Worm (Caenorhabditis elegans): ENCODE results near the gene F46H5.2.

The F46H5.2 gene

ce11 chrX:7265348-7265747, at the start of gene F46H5.2:
Gene F46H5.2 (plus strand): TSS chrX:7265648.
- TF ChIP-seq ceh-36 (tag; optimal IDR thresholded peaks at IDR 0.05) (no peak), sea-1 (GFP tag; conservative IDR thresholded peaks at IDR 0.05) (0 out of 2 replicates have a peak, but pooled peaks have one; percentile 1), aly-1 (tag; optimal IDR thresholded peaks at IDR 0.05) (no peak), hnd-1 (tag; optimal IDR thresholded peaks at IDR 0.05) (no peak), tbx-11 (GFP tag; IDR thresholded peaks at IDR 0.05) (no peak), F13C5.2 (tag; optimal IDR thresholded peaks at IDR 0.05) (no peak), hmbx-1 (tag; optimal IDR thresholded peaks at IDR 0.05) (no peak), tra-4 (tag; optimal IDR thresholded peaks at IDR 0.05) (no peak)

DNA sequence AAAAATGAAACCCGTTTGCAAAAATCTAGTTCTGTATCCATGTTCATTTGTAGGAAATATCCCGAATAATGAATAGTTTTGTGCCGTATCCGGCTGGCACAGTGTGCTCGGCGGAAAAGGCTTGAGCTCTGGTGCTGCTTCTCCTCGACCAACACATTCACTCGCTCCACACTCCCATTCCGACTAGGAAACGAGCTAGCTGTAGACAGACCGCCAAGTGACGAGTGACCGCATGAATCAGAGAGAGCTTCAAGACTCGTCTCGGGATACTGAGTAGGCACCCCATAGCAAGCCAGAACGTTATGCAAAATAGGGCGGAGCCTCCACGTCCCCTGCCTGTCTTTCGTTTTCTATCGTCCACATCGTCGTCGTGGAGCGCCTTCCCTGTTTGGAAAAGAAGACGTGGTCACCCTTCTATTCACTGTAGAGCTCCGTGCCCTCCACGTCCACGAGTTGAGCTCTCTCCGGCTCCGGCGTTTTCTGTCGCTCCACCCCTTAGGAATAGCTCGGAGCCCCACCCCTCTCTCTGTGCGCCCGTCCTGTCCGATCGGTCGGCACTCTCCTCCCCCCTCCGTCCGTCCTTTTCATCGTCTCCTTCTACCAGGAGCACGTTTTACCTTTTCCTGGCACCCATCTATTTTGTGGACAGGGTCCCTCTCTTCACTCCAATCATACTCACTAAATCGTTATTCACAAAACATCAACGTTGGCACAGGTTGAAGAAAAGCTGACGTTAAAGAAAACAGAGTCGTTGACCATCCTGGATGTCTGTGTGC, 47.6 kb upstream of the F46H5.2 start, which contains the start of gene syd-9:
syd-9 (plus strand) TSS at position 394 of the 776 bp plus-strand sequence.
- TF ChIP-seq tbx-11 (GFP tag; IDR thresholded peaks at IDR 0.05) (peak; percentile 21; the same call in 1 of the 2 replicates), sea-1 (GFP tag; conservative IDR thresholded peaks at IDR 0.05) (no peak), hmg-4 (GFP tag; optimal IDR thresholded peaks at IDR 0.05) (peak; percentile 27)

DNA sequence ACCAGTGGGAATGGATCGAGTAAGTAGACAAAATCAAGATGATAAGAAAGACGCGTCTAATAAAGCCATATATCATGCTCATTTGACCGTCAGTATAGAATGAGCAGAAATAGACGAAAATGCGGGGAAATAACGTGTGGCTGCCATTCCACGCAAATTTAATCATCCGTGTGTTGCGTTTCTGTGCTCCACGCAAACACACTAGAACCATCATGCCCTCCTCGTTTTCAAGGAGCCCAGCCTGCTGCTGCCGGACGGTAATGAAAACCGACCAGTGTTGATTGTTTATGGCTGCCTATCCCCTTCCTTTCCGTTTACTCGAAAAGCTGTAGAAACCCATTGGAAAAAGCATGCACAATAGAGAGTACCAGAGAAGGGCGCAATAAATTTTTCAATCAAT, 45.2 kb upstream of the F46H5.2 start:
- TF ChIP-seq F13C5.2 (tag; optimal IDR thresholded peaks at IDR 0.05) (no peak), hmbx-1 (tag; optimal IDR thresholded peaks at IDR 0.05) (no peak), hnd-1 (tag; optimal IDR thresholded peaks at IDR 0.05) (no peak), ceh-36 (tag; optimal IDR thresholded peaks at IDR 0.05) (no peak), aly-1 (tag; optimal IDR thresholded peaks at IDR 0.05) (no peak), ceh-13 (GFP tag; optimal IDR thresholded peaks at IDR 0.05) (no peak), B0310.2 (tag; optimal IDR thresholded peaks at IDR 0.05) (no peak), hmg-4 (GFP tag; optimal IDR thresholded peaks at IDR 0.05) (no peak), tbx-37 (GFP tag; conservative IDR thresholded peaks at IDR 0.05) (no peak), tbx-11 (GFP tag; IDR thresholded peaks at IDR 0.05) (no peak), flt-1 (GFP tag; IDR thresholded peaks at IDR 0.05) (no peak), scrt-1 (GFP tag; IDR thresholded peaks at IDR 0.05) (no peak), ets-7 (tag; optimal IDR thresholded peaks at IDR 0.05) (no peak), sea-1 (GFP tag; conservative IDR thresholded peaks at IDR 0.05) (no peak), tra-4 (tag; optimal IDR thresholded peaks at IDR 0.05) (no peak), ama-1 (optimal IDR thresholded peaks at IDR 0.05) (no peak), pes-1 (GFP tag; IDR thresholded peaks at IDR 0.05) (no peak)

- TF ChIP-seq hmg-4 (GFP tag; optimal IDR thresholded peaks at IDR 0.05): no peak
- TF ChIP-seq sea-1 (GFP tag; conservative IDR thresholded peaks at IDR 0.05): 0 out of 2 replicates have a peak, but pooled peaks have one; percentile 20
- TF ChIP-seq ceh-36 (tag; optimal IDR thresholded peaks at IDR 0.05): peak; percentile 34
Observed at ce11 chrX:7222383-7222782, 43.1 kb upstream of the F46H5.2 start.

- TF ChIP-seq tbx-37 (GFP tag; conservative IDR thresholded peaks at IDR 0.05): no peak
- no peak for TF ChIP-seq hmg-4 (GFP tag; optimal IDR thresholded peaks at IDR 0.05)
- TF ChIP-seq ceh-36 (tag; optimal IDR thresholded peaks at IDR 0.05): no peak
- peak; percentile 29; the same call in 1 of the 2 replicates for TF ChIP-seq pes-1 (GFP tag; IDR thresholded peaks at IDR 0.05)
- TF ChIP-seq F13C5.2 (tag; optimal IDR thresholded peaks at IDR 0.05): no peak
- no peak for TF ChIP-seq ama-1 (optimal IDR thresholded peaks at IDR 0.05)
- no peak for TF ChIP-seq sea-1 (GFP tag; conservative IDR thresholded peaks at IDR 0.05)
- no peak for TF ChIP-seq hmbx-1 (tag; optimal IDR thresholded peaks at IDR 0.05)
Observed at ce11 chrX:7224510-7224909, 40.9 kb upstream of the F46H5.2 start.

- TF ChIP-seq ets-7 (tag; optimal IDR thresholded peaks at IDR 0.05): no peak
- TF ChIP-seq F13C5.2 (tag; optimal IDR thresholded peaks at IDR 0.05): no peak
- no peak for TF ChIP-seq tbx-11 (GFP tag; IDR thresholded peaks at IDR 0.05)
- TF ChIP-seq ceh-36 (tag; optimal IDR thresholded peaks at IDR 0.05): no peak
- no peak for TF ChIP-seq ama-1 (optimal IDR thresholded peaks at IDR 0.05)
- no peak for TF ChIP-seq hmbx-1 (tag; optimal IDR thresholded peaks at IDR 0.05)
- TF ChIP-seq tbx-37 (GFP tag; conservative IDR thresholded peaks at IDR 0.05): no peak
- no peak for TF ChIP-seq scrt-1 (GFP tag; IDR thresholded peaks at IDR 0.05)
- no peak for TF ChIP-seq aly-1 (tag; optimal IDR thresholded peaks at IDR 0.05)
- no peak for TF ChIP-seq hnd-1 (tag; optimal IDR thresholded peaks at IDR 0.05)
- TF ChIP-seq tra-4 (tag; optimal IDR thresholded peaks at IDR 0.05): no peak
- no peak for TF ChIP-seq pes-1 (GFP tag; IDR thresholded peaks at IDR 0.05)
- TF ChIP-seq sea-1 (GFP tag; conservative IDR thresholded peaks at IDR 0.05): no peak
- no peak for TF ChIP-seq hmg-4 (GFP tag; optimal IDR thresholded peaks at IDR 0.05)
- TF ChIP-seq B0310.2 (tag; optimal IDR thresholded peaks at IDR 0.05): no peak
- TF ChIP-seq ceh-13 (GFP tag; optimal IDR thresholded peaks at IDR 0.05): no peak
- TF ChIP-seq flt-1 (GFP tag; IDR thresholded peaks at IDR 0.05): no peak
Observed at ce11 chrX:7225028-7225427, 40.4 kb upstream of the F46H5.2 start.

DNA sequence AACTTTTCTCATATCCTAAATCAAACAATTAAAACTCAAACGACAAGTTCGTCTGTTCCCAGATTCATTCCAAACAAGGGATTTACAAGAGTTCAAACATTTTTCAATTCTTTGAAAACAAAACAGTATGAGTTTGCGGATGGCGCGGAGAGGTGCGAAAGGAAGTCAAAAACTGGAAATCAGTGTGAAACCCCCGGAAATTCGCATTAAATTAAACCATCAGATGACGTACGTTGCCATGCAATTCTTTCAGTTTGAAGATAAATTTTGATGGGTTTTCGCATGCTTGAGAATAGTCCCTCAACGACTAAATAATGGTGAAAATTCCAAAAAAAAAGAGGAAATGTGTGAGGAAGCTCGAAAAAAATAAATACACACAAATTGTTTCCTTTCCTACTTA, 36.1 kb upstream of the F46H5.2 start:
- TF ChIP-seq ceh-36 (tag; optimal IDR thresholded peaks at IDR 0.05) (no peak), pes-1 (GFP tag; IDR thresholded peaks at IDR 0.05) (no peak), ets-7 (tag; optimal IDR thresholded peaks at IDR 0.05) (no peak), hmg-4 (GFP tag; optimal IDR thresholded peaks at IDR 0.05) (no peak), ama-1 (optimal IDR thresholded peaks at IDR 0.05) (no peak), tra-4 (tag; optimal IDR thresholded peaks at IDR 0.05) (no peak), aly-1 (tag; optimal IDR thresholded peaks at IDR 0.05) (no peak), ceh-13 (GFP tag; optimal IDR thresholded peaks at IDR 0.05) (no peak), B0310.2 (tag; optimal IDR thresholded peaks at IDR 0.05) (no peak)

- TF ChIP-seq B0310.2 (tag; optimal IDR thresholded peaks at IDR 0.05) (no peak), ama-1 (optimal IDR thresholded peaks at IDR 0.05) (no peak), tra-4 (tag; optimal IDR thresholded peaks at IDR 0.05) (no peak), tbx-37 (GFP tag; conservative IDR thresholded peaks at IDR 0.05) (no peak), tbx-11 (GFP tag; IDR thresholded peaks at IDR 0.05) (no peak), aly-1 (tag; optimal IDR thresholded peaks at IDR 0.05) (no peak), hnd-1 (tag; optimal IDR thresholded peaks at IDR 0.05) (no peak), ceh-13 (GFP tag; optimal IDR thresholded peaks at IDR 0.05) (no peak), hmg-4 (GFP tag; optimal IDR thresholded peaks at IDR 0.05) (no peak), ets-7 (tag; optimal IDR thresholded peaks at IDR 0.05) (no peak), flt-1 (GFP tag; IDR thresholded peaks at IDR 0.05) (no peak), sea-1 (GFP tag; conservative IDR thresholded peaks at IDR 0.05) (no peak), F13C5.2 (tag; optimal IDR thresholded peaks at IDR 0.05) (no peak), hmbx-1 (tag; optimal IDR thresholded peaks at IDR 0.05) (no peak), scrt-1 (GFP tag; IDR thresholded peaks at IDR 0.05) (no peak), ceh-36 (tag; optimal IDR thresholded peaks at IDR 0.05) (no peak), pes-1 (GFP tag; IDR thresholded peaks at IDR 0.05) (no peak)
Observed at ce11 chrX:7230321-7230720, 35.1 kb upstream of the F46H5.2 start.
